Worm (Caenorhabditis elegans): ENCODE measurements around the gene C53B4.3.
"Not testable (repeated sequence)": the region's sequence is repeated elsewhere in the genome, so short reads cannot be mapped to it uniquely, and the experiment has no call there.

ce11 chrIV:8964042-8964441 is 9.5 kb downstream of the C53B4.3 start:
- peak; percentile 82 for TF ChIP-seq ztf-23 (GFP tag; IDR thresholded peaks at IDR 0.05)
- peak; percentile 82 for TF ChIP-seq klf-2 (GFP tag; conservative IDR thresholded peaks at IDR 0.05)
- not testable (repeated sequence) for TF ChIP-seq med-1 (GFP tag; optimal IDR thresholded peaks at IDR 0.05; ENCODE audit: insufficient read depth)
- TF ChIP-seq T22C8.4 (GFP tag; IDR thresholded peaks at IDR 0.05), result peak; percentile 79
